Worm (Caenorhabditis elegans): ENCODE measurements around the gene F40F12.3.

ce11 chrIII:9885609-9886008 is 35.1 kb downstream of the F40F12.3 start:
- TF ChIP-seq Y79H2A.3 (GFP tag; conservative IDR thresholded peaks at IDR 0.05) (no peak), dpl-1 (GFP tag; optimal IDR thresholded peaks at IDR 0.05) (no peak), ekl-4 (GFP tag; IDR thresholded peaks at IDR 0.05) (no peak), B0336.3 (GFP tag; IDR thresholded peaks at IDR 0.05) (no peak), unc-130 (GFP tag; optimal IDR thresholded peaks at IDR 0.05) (no peak), ztf-18 (tag; optimal IDR thresholded peaks at IDR 0.05) (no peak), sdz-38 (tag; optimal IDR thresholded peaks at IDR 0.05) (no peak), snpc-3.4 (tag; optimal IDR thresholded peaks at IDR 0.05) (no peak), akir-1 (GFP tag; optimal IDR thresholded peaks at IDR 0.05) (no peak), unc-62 (GFP tag; optimal IDR thresholded peaks at IDR 0.05) (no peak), lin-35 (GFP tag; optimal IDR thresholded peaks at IDR 0.05) (no peak)

Measured in whole organism, young adult.